Worm (Caenorhabditis elegans): Measurements from ENCODE around the gene lgc-6.

ce11 chrIV:8317800-8318199 is 21.9 kb upstream of the lgc-6 start:
- TF ChIP-seq egl-27 (tag; optimal IDR thresholded peaks at IDR 0.05): no peak
- TF ChIP-seq elt-3 (tag; optimal IDR thresholded peaks at IDR 0.05): no peak
- TF ChIP-seq elt-2 (tag; optimal IDR thresholded peaks at IDR 0.05): no peak
- TF ChIP-seq fkh-10 (GFP tag; optimal IDR thresholded peaks at IDR 0.05): no peak
- no peak for TF ChIP-seq nhr-76 (tag; optimal IDR thresholded peaks at IDR 0.05)
- no peak for TF ChIP-seq unc-62 (GFP tag; optimal IDR thresholded peaks at IDR 0.05)
- no peak for TF ChIP-seq ZK546.5 (tag; optimal IDR thresholded peaks at IDR 0.05)
- TF ChIP-seq lin-15B (tag; optimal IDR thresholded peaks at IDR 0.05): no peak
